Fruit fly (Drosophila melanogaster) whole organism: ENCODE measurements around the gene CG5276.

Experiments
- CG8478 ChIP-seq: fragments of >200 bp; optimal IDR thresholded peaks from 2 replicates; lab custom pipeline; 2018; ENCODE audit warnings: inconsistent platforms
- Dll ChIP-seq: fragments of >200 bp; optimal IDR thresholded peaks from 2 replicates; lab custom pipeline; 2017
- EcR ChIP-seq, 2 experiments: fragments of >200 bp; optimal IDR thresholded peaks; 2 replicates each; lab custom pipeline; 2017; ENCODE audit warnings: missing biosample characterization in 2 of 2, missing genetic modification characterization in 2 of 2, missing genetic modification reagents in 2 of 2
- pan ChIP-seq: fragments of >200 bp; optimal IDR thresholded peaks from 2 replicates; lab custom pipeline; 2017
- psq ChIP-seq: fragments of >200 bp; optimal IDR thresholded peaks from 2 replicates; lab custom pipeline; 2017
- usp ChIP-seq: fragments of >200 bp; optimal IDR thresholded peaks from 2 replicates; lab custom pipeline; 2017; ENCODE audit warnings: missing biosample characterization, missing genetic modification characterization, mixed read lengths

- no peak for TF ChIP-seq pan (lab: Kevin White, UChicago)
- no peak for TF ChIP-seq Dll (lab: Kevin White, UChicago)
- no peak for TF ChIP-seq usp (GFP tag; lab: Kevin White, UChicago)
- TF ChIP-seq psq: no peak
- no peak for TF ChIP-seq CG8478
- TF ChIP-seq EcR (GFP tag; optimal IDR thresholded peaks at IDR 0.05; lab: Kevin White, UChicago): no peak
These were observed 9.9 kb upstream of the CG5276 start, which contains the start of the genes ninaG and Sptz for dm6 chr3R:11421643-11422122.
